Worm (Caenorhabditis elegans): ENCODE data around the gene egl-27.

Gene egl-27

ce11 chrII:6858835-6859234 lies 24.0 kb downstream of the egl-27 start (continued):
- TF ChIP-seq tag-97 (GFP tag; IDR thresholded peaks at IDR 0.05) = no peak
- no peak for TF ChIP-seq lin-13 (GFP tag; optimal IDR thresholded peaks at IDR 0.05)
- TF ChIP-seq lir-3 (tag; optimal IDR thresholded peaks at IDR 0.05) = no peak
- TF ChIP-seq pha-4 (GFP tag; IDR thresholded peaks at IDR 0.05) = 0 out of 2 replicates have a peak, but pooled peaks have one; percentile 13
- TF ChIP-seq pha-4 (tag; optimal IDR thresholded peaks at IDR 0.05) = no peak
- no peak for TF ChIP-seq zip-11 (GFP tag; IDR thresholded peaks at IDR 0.05)
- TF ChIP-seq mep-1 (tag; optimal IDR thresholded peaks at IDR 0.05) = peak; percentile 53
- TF ChIP-seq hmg-1.1 (GFP tag; IDR thresholded peaks at IDR 0.05) = peak; percentile 71
- TF ChIP-seq ztf-7 (tag; optimal IDR thresholded peaks at IDR 0.05) = peak; percentile 10
- TF ChIP-seq gei-8 (GFP tag; optimal IDR thresholded peaks at IDR 0.05) = no peak
- TF ChIP-seq nhr-237 (tag; optimal IDR thresholded peaks at IDR 0.05) = no peak
- no peak for TF ChIP-seq aha-1 (tag)
- no peak for TF ChIP-seq attf-4 (tag; optimal IDR thresholded peaks at IDR 0.05)
- no peak for TF ChIP-seq spr-3 (GFP tag; optimal IDR thresholded peaks at IDR 0.05)
- TF ChIP-seq mdt-29 (GFP tag; IDR thresholded peaks at IDR 0.05) = no peak
- TF ChIP-seq Y5F2A.4 (GFP tag; optimal IDR thresholded peaks at IDR 0.05) = no peak
- TF ChIP-seq dve-1 (tag; optimal IDR thresholded peaks at IDR 0.05; ENCODE audit: insufficient read depth) = peak; percentile 24
- TF ChIP-seq daf-12 (tag; optimal IDR thresholded peaks at IDR 0.05) = no peak
- no peak for TF ChIP-seq nhr-10 (tag; optimal IDR thresholded peaks at IDR 0.05)
- TF ChIP-seq ZK546.5 (tag; optimal IDR thresholded peaks at IDR 0.05) = no peak
- no peak for TF ChIP-seq ceh-20 (GFP tag; IDR thresholded peaks at IDR 0.05)
- no peak for TF ChIP-seq daf-8 (GFP tag; IDR thresholded peaks at IDR 0.05)
- TF ChIP-seq ceh-44 (GFP tag; IDR thresholded peaks at IDR 0.05) = no peak
- TF ChIP-seq Y75B8A.6 (GFP tag; IDR thresholded peaks at IDR 0.05) = no peak
- 0 out of 2 replicates have a peak, but pooled peaks have one; percentile 16 for TF ChIP-seq nhr-41 (GFP tag; IDR thresholded peaks at IDR 0.05)
- TF ChIP-seq unc-130 (GFP tag; optimal IDR thresholded peaks at IDR 0.05) = no peak
- no peak for TF ChIP-seq set-16 (GFP tag; IDR thresholded peaks at IDR 0.05)
- TF ChIP-seq T20F7.1 (GFP tag; optimal IDR thresholded peaks at IDR 0.05) = no peak
- TF ChIP-seq hlh-30 (tag; optimal IDR thresholded peaks at IDR 0.05; ENCODE audit: insufficient read depth) = peak; percentile 4
- TF ChIP-seq hlh-11 (tag; optimal IDR thresholded peaks at IDR 0.05) = peak; percentile 60
- TF ChIP-seq php-3 (GFP tag; IDR thresholded peaks at IDR 0.05) = no peak
- peak; percentile 84 for TF ChIP-seq nhr-28 (tag; optimal IDR thresholded peaks at IDR 0.05)
- no peak for TF ChIP-seq nhr-77 (tag; optimal IDR thresholded peaks at IDR 0.05)
- no peak for TF ChIP-seq snpc-4 (tag; optimal IDR thresholded peaks at IDR 0.05)
- no peak for TF ChIP-seq lim-7 (GFP tag; IDR thresholded peaks at IDR 0.05)
- peak in 1 of 2 experiments; percentile 2 for TF ChIP-seq hif-1 (tag; optimal IDR thresholded peaks at IDR 0.05)
- no peak for TF ChIP-seq snpc-1.2 (GFP tag; IDR thresholded peaks at IDR 0.05)
- no peak for TF ChIP-seq dmd-9 (GFP tag; IDR thresholded peaks at IDR 0.05)
- no peak for TF ChIP-seq egl-43 (GFP tag; IDR thresholded peaks at IDR 0.05)
- no peak for TF ChIP-seq dmd-8 (GFP tag; IDR thresholded peaks at IDR 0.05)
- peak in 1 of 2 experiments; percentile 97 for TF ChIP-seq unc-62 (GFP tag; optimal IDR thresholded peaks at IDR 0.05 in 1 of 2)
- TF ChIP-seq unc-62 (tag; optimal IDR thresholded peaks at IDR 0.05) = no peak
- TF ChIP-seq madf-5 (GFP tag; IDR thresholded peaks at IDR 0.05) = no peak
- no peak for TF ChIP-seq zip-2 (tag; optimal IDR thresholded peaks at IDR 0.05)
- no peak for TF ChIP-seq F49E8.2 (tag; optimal IDR thresholded peaks at IDR 0.05; ENCODE audit: borderline replicate concordance)
- no peak for TF ChIP-seq aly-2 (tag; optimal IDR thresholded peaks at IDR 0.05)
- TF ChIP-seq ztf-11 (tag; optimal IDR thresholded peaks at IDR 0.05) = no peak
- no peak for TF ChIP-seq lin-39 (tag; optimal IDR thresholded peaks at IDR 0.05)
- no peak for TF ChIP-seq sdz-12 (GFP tag; optimal IDR thresholded peaks at IDR 0.05)
- no peak for TF ChIP-seq unc-39 (tag; optimal IDR thresholded peaks at IDR 0.05)
- no peak for TF ChIP-seq lin-15B (tag; optimal IDR thresholded peaks at IDR 0.05)
- TF ChIP-seq arid-1 (GFP tag; conservative IDR thresholded peaks at IDR 0.05) = no peak
- peak; percentile 35 for TF ChIP-seq nhr-25 (tag; optimal IDR thresholded peaks at IDR 0.05; ENCODE audit: borderline replicate concordance, insufficient read depth)

Measured in whole organism, L4 larva.